Worm (Caenorhabditis elegans) whole organism, L4/young adult: ENCODE measurements around the gene ncl-1.

Experiments used
- W03F9.2 ChIP-seq: fragments of 150-350 bp; optimal IDR thresholded peaks from 2 replicates; lab custom pipeline; 2014; ENCODE audit warnings: missing biosample characterization, missing genetic modification characterization
- him-1 ChIP-seq: sonication (generic microtip); optimal IDR thresholded peaks from 2 replicates; lab custom pipeline; 2016; ENCODE audit warnings: missing genotype, missing genetic modification reagents, missing genetic modification characterization, missing compliant biosample characterization

DNA sequence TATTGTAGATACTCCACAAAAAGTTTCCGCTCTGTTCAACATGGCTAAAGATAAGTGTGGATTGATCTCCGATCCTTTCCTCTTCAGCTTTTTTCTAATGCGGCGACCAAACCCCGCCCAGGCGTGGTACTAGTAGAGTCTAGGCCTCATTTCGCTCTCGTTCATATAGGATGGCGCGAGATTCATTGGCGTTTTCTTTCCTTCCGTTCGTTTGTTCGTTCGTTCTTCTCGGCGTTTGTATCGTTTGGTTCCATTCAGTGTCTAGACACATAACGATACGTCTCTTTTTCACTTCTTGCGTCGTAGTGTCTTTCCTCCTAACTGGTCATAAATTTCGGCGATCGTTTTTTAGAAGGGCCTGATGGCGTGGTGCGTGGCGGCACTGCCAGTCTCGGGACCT lies 9.5 kb downstream of the ncl-1 start:
- TF ChIP-seq him-1 (no peak), W03F9.2 (tag; lab: Kevin White, UChicago) (no peak)
